Worm (Caenorhabditis elegans) whole organism, L3 larva: ENCODE measurements around the gene srx-122.

Experiments used
- R02D3.7 ChIP-seq: fragments of 150-350 bp; optimal IDR thresholded peaks from 2 replicates; lab custom pipeline; 2014; ENCODE audit warnings: missing biosample characterization, missing genetic modification characterization
- ZK546.5 ChIP-seq: sonication (generic microtip); optimal IDR thresholded peaks from 2 replicates; lab custom pipeline; 2017; ENCODE audit warnings: missing biosample characterization, missing genetic modification characterization
- aly-2 ChIP-seq: fragments of 150-350 bp; optimal IDR thresholded peaks from 2 replicates; lab custom pipeline; 2014; ENCODE audit warnings: missing biosample characterization, missing genetic modification characterization
- ama-1 ChIP-seq: fragments of 150-350 bp; optimal IDR thresholded peaks from 2 replicates; lab custom pipeline; 2018
- ceh-16 ChIP-seq: sonication (generic microtip); optimal IDR thresholded peaks from 2 replicates; lab custom pipeline; 2017; ENCODE audit warnings: missing biosample characterization, missing genetic modification characterization
- ceh-28 ChIP-seq: fragments of 150-350 bp; optimal IDR thresholded peaks from 2 replicates; lab custom pipeline; 2014; ENCODE audit warnings: missing biosample characterization, missing genetic modification reagents, missing genetic modification characterization
- ceh-82 ChIP-seq: fragments of 150-350 bp; optimal IDR thresholded peaks from 2 replicates; lab custom pipeline; 2014; ENCODE audit warnings: missing biosample characterization, missing genetic modification characterization
- ceh-9 ChIP-seq: sonication (generic microtip); optimal IDR thresholded peaks from 2 replicates; lab custom pipeline; 2018; ENCODE audit warnings: missing biosample characterization, missing genetic modification characterization
- daf-12 ChIP-seq: fragments of 150-350 bp; optimal IDR thresholded peaks from 2 replicates; lab custom pipeline; 2014; ENCODE audit warnings: missing biosample characterization, missing genetic modification reagents, missing genetic modification characterization
- egl-27 ChIP-seq: sonication (generic microtip); optimal IDR thresholded peaks from 4 replicates; lab custom pipeline; 2017; ENCODE audit warnings: missing biosample characterization, missing genetic modification reagents, missing genetic modification characterization
- egl-5 ChIP-seq: fragments of 150-350 bp; optimal IDR thresholded peaks from 2 replicates; lab custom pipeline; 2017; ENCODE audit warnings: missing biosample characterization, missing genetic modification reagents, missing genetic modification characterization, inconsistent platforms
- elt-1 ChIP-seq: fragments of 150-350 bp; optimal IDR thresholded peaks from 2 replicates; lab custom pipeline; 2014; ENCODE audit warnings: missing biosample characterization, missing genetic modification characterization
- elt-3 ChIP-seq, 3 experiments: fragments of 150-350 bp in 1 of 3; sonication (generic microtip) in 2 of 3; optimal IDR thresholded peaks; 2 replicates in 2 of 3; 4 replicates in 1 of 3; lab custom pipeline; 2014 to 2017; ENCODE audit warnings: missing biosample characterization in 3 of 3, missing genetic modification characterization in 3 of 3
- eor-1 ChIP-seq, 2 experiments: fragments of 150-350 bp; optimal IDR thresholded peaks; 2 replicates each; lab custom pipeline; 2014 to 2018; ENCODE audit warnings: missing biosample characterization in 2 of 2, missing genetic modification characterization in 2 of 2
- fkh-10 ChIP-seq: sonication (generic microtip); optimal IDR thresholded peaks from 2 replicates; lab custom pipeline; 2017; ENCODE audit warnings: missing biosample characterization, missing genetic modification reagents, missing genetic modification characterization
- hmg-11 ChIP-seq: sonication (generic microtip); optimal IDR thresholded peaks from 2 replicates; lab custom pipeline; 2016; ENCODE audit warnings: missing genetic modification characterization, missing compliant biosample characterization
- jun-1 ChIP-seq: fragments of 150-350 bp; optimal IDR thresholded peaks from 2 replicates; lab custom pipeline; 2014; ENCODE audit warnings: missing biosample characterization, missing genetic modification reagents, missing genetic modification characterization
- lin-15B ChIP-seq: fragments of 150-350 bp; optimal IDR thresholded peaks from 2 replicates; lab custom pipeline; 2014; ENCODE audit warnings: missing biosample characterization, missing genetic modification characterization
- lin-39 ChIP-seq: fragments of 150-350 bp; optimal IDR thresholded peaks from 2 replicates; lab custom pipeline; 2018; ENCODE audit warnings: missing biosample characterization, missing genetic modification reagents, missing genetic modification characterization
- lsy-12 ChIP-seq: sonication (generic microtip); optimal IDR thresholded peaks from 2 replicates; lab custom pipeline; 2016; ENCODE audit warnings: mild to moderate bottlenecking, missing genetic modification characterization, missing compliant biosample characterization
- mdl-1 ChIP-seq: fragments of 150-350 bp; optimal IDR thresholded peaks from 2 replicates; lab custom pipeline; 2014; ENCODE audit warnings: missing biosample characterization, missing genetic modification characterization
- mml-1 ChIP-seq: fragments of 150-350 bp; sonication (generic microtip); optimal IDR thresholded peaks from 3 replicates; lab custom pipeline; 2014; ENCODE audit warnings: missing biosample characterization, missing genetic modification characterization
- nfya-1 ChIP-seq: sonication (generic microtip); optimal IDR thresholded peaks from 2 replicates; lab custom pipeline; 2017; ENCODE audit warnings: missing genetic modification characterization, mild to moderate bottlenecking, missing compliant biosample characterization, antibody characterized with exemption, moderate library complexity; ENCODE audit not compliant: insufficient read depth
- nhr-11 ChIP-seq: fragments of 150-350 bp; optimal IDR thresholded peaks from 2 replicates; lab custom pipeline; 2014; ENCODE audit warnings: missing biosample characterization, missing genetic modification characterization
- nhr-12 ChIP-seq: fragments of 150-350 bp; optimal IDR thresholded peaks from 2 replicates; lab custom pipeline; 2014; ENCODE audit warnings: missing biosample characterization, missing genetic modification characterization
- nhr-23 ChIP-seq: fragments of 150-350 bp; optimal IDR thresholded peaks from 2 replicates; lab custom pipeline; 2014; ENCODE audit warnings: missing biosample characterization, missing genetic modification reagents, missing genetic modification characterization
- nhr-25 ChIP-seq: sonication (generic microtip); optimal IDR thresholded peaks from 2 replicates; lab custom pipeline; 2017; ENCODE audit warnings: missing biosample characterization, missing genetic modification characterization
- nhr-28 ChIP-seq: fragments of 150-350 bp; optimal IDR thresholded peaks from 2 replicates; lab custom pipeline; 2014; ENCODE audit warnings: missing biosample characterization, missing genetic modification characterization
- nhr-43 ChIP-seq: sonication (generic microtip); optimal IDR thresholded peaks from 2 replicates; lab custom pipeline; 2016; ENCODE audit warnings: mild to moderate bottlenecking, missing genetic modification characterization, missing compliant biosample characterization; ENCODE audit not compliant: poor library complexity, severe bottlenecking
- nhr-67 ChIP-seq: fragments of 150-350 bp; optimal IDR thresholded peaks from 2 replicates; lab custom pipeline; 2014; ENCODE audit warnings: missing biosample characterization, missing genetic modification characterization
- nhr-76 ChIP-seq: fragments of 150-350 bp; sonication (generic microtip); optimal IDR thresholded peaks from 5 replicates; lab custom pipeline; 2014; ENCODE audit warnings: missing biosample characterization, missing genetic modification characterization
- nhr-77 ChIP-seq: fragments of 150-350 bp; optimal IDR thresholded peaks from 2 replicates; lab custom pipeline; 2014; ENCODE audit warnings: missing biosample characterization, missing genetic modification characterization
- pha-4 ChIP-seq: fragments of 150-350 bp; optimal IDR thresholded peaks from 2 replicates; lab custom pipeline; 2014; ENCODE audit warnings: missing biosample characterization, missing genetic modification reagents, missing genetic modification characterization
- pqm-1 ChIP-seq: fragments of 150-350 bp; optimal IDR thresholded peaks from 2 replicates; lab custom pipeline; 2017; ENCODE audit warnings: missing biosample characterization, missing genetic modification characterization, inconsistent platforms
- sea-2 ChIP-seq: fragments of 150-350 bp; sonication (generic microtip); optimal IDR thresholded peaks from 4 replicates; lab custom pipeline; 2014; ENCODE audit warnings: missing biosample characterization, missing genetic modification reagents, missing genetic modification characterization
- skn-1 ChIP-seq: fragments of 150-350 bp; optimal IDR thresholded peaks from 2 replicates; lab custom pipeline; 2014; ENCODE audit warnings: missing biosample characterization, missing genetic modification characterization
- snpc-4 ChIP-seq: fragments of 150-350 bp; optimal IDR thresholded peaks from 2 replicates; lab custom pipeline; 2014; ENCODE audit warnings: missing biosample characterization, missing genetic modification characterization
- tbx-2 ChIP-seq: sonication (generic microtip); optimal IDR thresholded peaks from 2 replicates; lab custom pipeline; 2016; ENCODE audit warnings: mild to moderate bottlenecking, missing genetic modification characterization, missing compliant biosample characterization
- unc-39 ChIP-seq: sonication (generic microtip); optimal IDR thresholded peaks from 4 replicates; lab custom pipeline; 2017; ENCODE audit warnings: missing biosample characterization, missing genetic modification characterization
- unc-62 ChIP-seq: fragments of 150-350 bp; sonication (generic microtip); optimal IDR thresholded peaks from 4 replicates; lab custom pipeline; 2014; ENCODE audit warnings: missing biosample characterization, missing genetic modification reagents, missing genetic modification characterization
- zag-1 ChIP-seq: fragments of 150-350 bp; optimal IDR thresholded peaks from 2 replicates; lab custom pipeline; 2014; ENCODE audit warnings: missing biosample characterization, missing genetic modification characterization
- ztf-11 ChIP-seq: fragments of 150-350 bp; optimal IDR thresholded peaks from 2 replicates; lab custom pipeline; 2014; ENCODE audit warnings: missing biosample characterization, missing genetic modification characterization
- ztf-4 ChIP-seq: fragments of 150-350 bp; optimal IDR thresholded peaks from 2 replicates; lab custom pipeline; 2014; ENCODE audit warnings: missing biosample characterization, missing genetic modification characterization

srx-122 gene

ce11 chrV:3320005-3320404 is 22.3 kb upstream of the srx-122 start, which contains the start of gene F35F10.14:
Gene F35F10.14, minus strand, starts transcription at chrV:3320105.
- TF ChIP-seq nhr-76 (tag; lab: Kevin White, UChicago) (no peak), mdl-1 (tag; lab: Kevin White, UChicago) (no peak), nhr-28 (tag; lab: Kevin White, UChicago) (no peak), R02D3.7 (tag; lab: Kevin White, UChicago) (no peak), pqm-1 (tag; lab: Kevin White, UChicago) (no peak), hmg-11 (tag; lab: Kevin White, UChicago) (no peak), nfya-1 (tag; lab: Kevin White, UChicago) (no peak), sea-2 (GFP tag; lab: Kevin White, UChicago) (no peak), nhr-12 (tag; lab: Kevin White, UChicago) (no peak), nhr-43 (tag; lab: Kevin White, UChicago) (no peak), ceh-9 (tag; lab: Kevin White, UChicago) (no peak), zag-1 (no peak), jun-1 (tag; lab: Kevin White, UChicago) (no peak), nhr-11 (tag; lab: Kevin White, UChicago) (no peak)

ce11 chrV:3318975-3319374 is 21.3 kb upstream of the srx-122 start, which contains the start of gene F35F10.13:
Gene F35F10.13, minus strand, starts transcription at chrV:3319075.
- TF ChIP-seq egl-27 (tag; lab: Kevin White, UChicago), result no peak
- TF ChIP-seq daf-12 (tag; lab: Kevin White, UChicago), result no peak
- no peak for TF ChIP-seq nhr-43 (tag; lab: Kevin White, UChicago)
- no peak for TF ChIP-seq pqm-1 (tag; lab: Kevin White, UChicago)
- TF ChIP-seq lin-39, result no peak
- TF ChIP-seq pha-4 (tag; lab: Kevin White, UChicago), result no peak
- TF ChIP-seq unc-39, result no peak
- no peak for TF ChIP-seq ZK546.5 (tag; lab: Kevin White, UChicago)
- TF ChIP-seq tbx-2 (tag; lab: Kevin White, UChicago), result no peak
- no peak for TF ChIP-seq eor-1 (tag; optimal IDR thresholded peaks at IDR 0.05; lab: Kevin White, UChicago)
- TF ChIP-seq ceh-28 (tag; lab: Kevin White, UChicago), result no peak
- TF ChIP-seq lin-15B (tag; lab: Kevin White, UChicago), result no peak
- TF ChIP-seq nhr-28 (tag; lab: Kevin White, UChicago), result no peak
- TF ChIP-seq R02D3.7 (tag; lab: Kevin White, UChicago), result no peak
- TF ChIP-seq ztf-11 (tag; lab: Kevin White, UChicago), result no peak
- TF ChIP-seq nfya-1 (tag; lab: Kevin White, UChicago), result no peak
- TF ChIP-seq ama-1 (lab: Kevin White, UChicago), result no peak
- TF ChIP-seq elt-3 (tag; optimal IDR thresholded peaks at IDR 0.05; lab: Kevin White, UChicago), result no peak
- TF ChIP-seq ztf-4, result no peak

- TF ChIP-seq lsy-12 (tag; lab: Kevin White, UChicago), result no peak
These were observed 18.4 kb upstream of the srx-122 start, which contains the start of gene F35F10.1 for ce11 chrV:3316108-3316507. Gene F35F10.1, plus strand, starts transcription at chrV:3316307.

ce11 chrV:3315308-3315707 is 17.6 kb upstream of the srx-122 start, which contains the start of gene arrd-19:
Gene arrd-19, minus strand, starts transcription at chrV:3315516.
- TF ChIP-seq nhr-25 (tag; lab: Kevin White, UChicago) (peak; percentile 92), ZK546.5 (tag; lab: Kevin White, UChicago) (no peak), mdl-1 (tag; lab: Kevin White, UChicago) (no peak), ceh-16 (no peak), snpc-4 (tag; lab: Kevin White, UChicago) (peak; percentile 45), ztf-11 (tag; lab: Kevin White, UChicago) (no peak), tbx-2 (tag; lab: Kevin White, UChicago) (peak; percentile 38), pqm-1 (tag; lab: Kevin White, UChicago) (peak; percentile 11), daf-12 (tag; lab: Kevin White, UChicago) (no peak), nhr-67 (tag; lab: Kevin White, UChicago) (no peak), ceh-82 (no peak), R02D3.7 (tag; lab: Kevin White, UChicago) (no peak), ceh-9 (tag; lab: Kevin White, UChicago) (no peak), elt-1 (tag; lab: Kevin White, UChicago) (no peak), lin-15B (tag; lab: Kevin White, UChicago) (peak; percentile 70), skn-1 (tag; lab: Kevin White, UChicago) (no peak), nfya-1 (tag; lab: Kevin White, UChicago) (peak; percentile 83), jun-1 (tag; lab: Kevin White, UChicago) (peak; percentile 13), unc-62 (no peak), zag-1 (no peak), nhr-43 (tag; lab: Kevin White, UChicago) (peak; percentile 72), ama-1 (lab: Kevin White, UChicago) (no peak), aly-2 (tag; lab: Kevin White, UChicago) (no peak), elt-3 (tag; optimal IDR thresholded peaks at IDR 0.05; lab: Kevin White, UChicago) (peak in 1 of 3 experiments; percentile 39), nhr-76 (tag; lab: Kevin White, UChicago) (no peak), lin-39 (peak; percentile 60), sea-2 (GFP tag; lab: Kevin White, UChicago) (no peak), nhr-23 (tag; lab: Kevin White, UChicago) (peak; percentile 85), fkh-10 (GFP tag; lab: Kevin White, UChicago) (no peak), egl-5 (tag; lab: Kevin White, UChicago) (peak; percentile 75), unc-39 (no peak), egl-27 (tag; lab: Kevin White, UChicago) (no peak), nhr-77 (tag; lab: Kevin White, UChicago) (no peak), mml-1 (tag; lab: Kevin White, UChicago) (no peak), nhr-28 (tag; lab: Kevin White, UChicago) (no peak), ztf-4 (no peak)
